Worm (Caenorhabditis elegans) whole organism, L1 larva: ENCODE data around the gene C06A12.3.

Source experiments
- C04F5.9 ChIP-seq: sonication (generic microtip); optimal IDR thresholded peaks from 2 replicates; lab custom pipeline; 2016; ENCODE audit warnings: missing genetic modification characterization, missing compliant biosample characterization
- Y116A8C.19 ChIP-seq: sonication (generic microtip); optimal IDR thresholded peaks from 2 replicates; lab custom pipeline; 2016; ENCODE audit warnings: missing compliant biosample characterization, missing genetic modification characterization, borderline replicate concordance
- aha-1 ChIP-seq: fragments of 150-350 bp; optimal IDR thresholded peaks from 2 replicates; lab custom pipeline; 2014; ENCODE audit warnings: missing biosample characterization, missing genetic modification characterization
- alr-1 ChIP-seq: fragments of 200-800 bp; sonication (Bioruptor generic); optimal IDR thresholded peaks from 2 replicates; lab custom pipeline; 2018; ENCODE audit warnings: borderline replicate concordance, mild to moderate bottlenecking, missing genetic modification characterization, missing compliant biosample characterization
- blmp-1 ChIP-seq: fragments of 150-350 bp; optimal IDR thresholded peaks from 2 replicates; lab custom pipeline; 2014; ENCODE audit warnings: missing biosample characterization, missing genetic modification characterization
- ceh-63 ChIP-seq: fragments of 200-800 bp; sonication (Bioruptor generic); optimal IDR thresholded peaks from 2 replicates; lab custom pipeline; 2018; ENCODE audit warnings: mild to moderate bottlenecking, missing genetic modification characterization, missing compliant biosample characterization
- ceh-82 ChIP-seq, 3 experiments: fragments of 150-350 bp in 1 of 3; sonication (generic microtip) in 2 of 3; optimal IDR thresholded peaks; 2 replicates each; lab custom pipeline; 2014 to 2017; ENCODE audit warnings: missing biosample characterization in 3 of 3, missing genetic modification characterization in 3 of 3
- ceh-88 ChIP-seq: fragments of 200-800 bp; sonication (Bioruptor generic); IDR thresholded peaks from 2 replicates; pipeline ENCODE4 v1.3.6; 2022; ENCODE audit warnings: missing genetic modification characterization, missing compliant biosample characterization
- efl-1 ChIP-seq, 4 experiments: fragments of 150-350 bp; optimal IDR thresholded peaks in 3 of 4; peaks in 1 of 4; 1 replicate in 1 of 4; 2 replicates in 3 of 4; lab custom pipeline; 2014; ENCODE audit warnings: missing biosample characterization in 2 of 4, missing genetic modification characterization in 2 of 4, missing genetic modification reagents in 2 of 4
- egl-13 ChIP-seq: sonication (generic microtip); optimal IDR thresholded peaks from 2 replicates; lab custom pipeline; 2016; ENCODE audit warnings: missing genotype, missing genetic modification reagents, missing genetic modification characterization, missing compliant biosample characterization
- elt-2 ChIP-seq: sonication (generic microtip); optimal IDR thresholded peaks from 2 replicates; lab custom pipeline; 2016; ENCODE audit warnings: missing genetic modification characterization, mild to moderate bottlenecking, inconsistent platforms, missing compliant biosample characterization, missing genetic modification reagents
- elt-3 ChIP-seq, 6 experiments: fragments of 150-350 bp in 1 of 6; sonication (generic microtip); optimal IDR thresholded peaks; 2 replicates each; lab custom pipeline; 2017 to 2018; ENCODE audit warnings: missing biosample characterization in 6 of 6, missing genetic modification characterization in 6 of 6, inconsistent platforms in 1 of 6
- fkh-10 ChIP-seq: sonication (generic microtip); optimal IDR thresholded peaks from 2 replicates; lab custom pipeline; 2017; ENCODE audit warnings: missing biosample characterization, missing genetic modification reagents, missing genetic modification characterization
- fkh-4 ChIP-seq: sonication (generic microtip); optimal IDR thresholded peaks from 2 replicates; lab custom pipeline; 2016; ENCODE audit warnings: missing compliant biosample characterization, missing genetic modification characterization, borderline replicate concordance
- fkh-8 ChIP-seq: sonication (generic microtip); optimal IDR thresholded peaks from 2 replicates; lab custom pipeline; 2016; ENCODE audit warnings: mild to moderate bottlenecking, missing genetic modification characterization, missing compliant biosample characterization
- hlh-4 ChIP-seq: sonication (generic microtip); optimal IDR thresholded peaks from 2 replicates; lab custom pipeline; 2016; ENCODE audit warnings: mild to moderate bottlenecking, missing genetic modification characterization, missing compliant biosample characterization
- hpl-2 ChIP-seq: fragments of 150-350 bp; optimal IDR thresholded peaks from 2 replicates; lab custom pipeline; 2014; ENCODE audit warnings: missing biosample characterization, missing genetic modification reagents, missing genetic modification characterization
- irx-1 ChIP-seq: sonication (generic microtip); optimal IDR thresholded peaks from 2 replicates; lab custom pipeline; 2016; ENCODE audit warnings: missing genetic modification characterization, missing compliant biosample characterization
- lin-15B ChIP-seq: fragments of 150-350 bp; sonication (generic microtip); optimal IDR thresholded peaks from 3 replicates; lab custom pipeline; 2014; ENCODE audit warnings: missing biosample characterization, missing genetic modification characterization
- lin-35 ChIP-seq, 2 experiments: fragments of 150-350 bp; optimal IDR thresholded peaks; 2 replicates each; lab custom pipeline; 2014; ENCODE audit warnings: missing biosample characterization in 2 of 2, missing genetic modification characterization in 2 of 2, missing genetic modification reagents in 2 of 2
- lin-39 ChIP-seq: fragments of 150-350 bp; optimal IDR thresholded peaks from 2 replicates; lab custom pipeline; 2014; ENCODE audit warnings: missing biosample characterization, missing genetic modification reagents, missing genetic modification characterization
- mdl-1 ChIP-seq, 2 experiments: fragments of 150-350 bp; optimal IDR thresholded peaks; 2 replicates each; lab custom pipeline; 2014 to 2017; ENCODE audit warnings: missing biosample characterization in 2 of 2, missing genetic modification characterization in 2 of 2, inconsistent platforms in 1 of 2
- nhr-11 ChIP-seq: fragments of 150-350 bp; optimal IDR thresholded peaks from 2 replicates; lab custom pipeline; 2014; ENCODE audit warnings: missing biosample characterization, missing genetic modification characterization
- nhr-19 ChIP-seq: fragments of 200-800 bp; sonication (Bioruptor generic); conservative IDR thresholded peaks from 2 replicates; pipeline ENCODE4 v1.3.6; 2022; ENCODE audit warnings: missing genetic modification characterization, missing compliant biosample characterization
- nhr-237 ChIP-seq: fragments of 150-350 bp; optimal IDR thresholded peaks from 2 replicates; lab custom pipeline; 2014; ENCODE audit warnings: missing biosample characterization, missing genetic modification characterization
- nhr-71 ChIP-seq: sonication (generic microtip); optimal IDR thresholded peaks from 2 replicates; lab custom pipeline; 2016; ENCODE audit warnings: mild to moderate bottlenecking, missing genetic modification characterization, moderate library complexity, missing compliant biosample characterization
- nhr-77 ChIP-seq: fragments of 150-350 bp; optimal IDR thresholded peaks from 2 replicates; lab custom pipeline; 2014; ENCODE audit warnings: missing biosample characterization, missing genetic modification characterization
- nhr-85 ChIP-seq: sonication (generic microtip); peaks from one replicate; lab custom pipeline; 2016; ENCODE audit warnings: missing genetic modification characterization, inconsistent platforms, missing compliant biosample characterization
- skn-1 ChIP-seq: fragments of 150-350 bp; optimal IDR thresholded peaks from 2 replicates; lab custom pipeline; 2014; ENCODE audit warnings: missing biosample characterization, missing genetic modification characterization
- snu-23 ChIP-seq: sonication (generic microtip); optimal IDR thresholded peaks from 2 replicates; lab custom pipeline; 2016; ENCODE audit warnings: missing genetic modification characterization, missing compliant biosample characterization
- swsn-7 ChIP-seq: sonication (generic microtip); optimal IDR thresholded peaks from 2 replicates; lab custom pipeline; 2016; ENCODE audit warnings: missing genetic modification characterization, missing compliant biosample characterization
- tbx-2 ChIP-seq: sonication (generic microtip); optimal IDR thresholded peaks from 2 replicates; lab custom pipeline; 2016; ENCODE audit warnings: missing genetic modification characterization, missing compliant biosample characterization
- tlp-1 ChIP-seq: fragments of 150-350 bp; optimal IDR thresholded peaks from 2 replicates; lab custom pipeline; 2014; ENCODE audit warnings: missing biosample characterization, missing genetic modification characterization
- unc-86 ChIP-seq: sonication (generic microtip); optimal IDR thresholded peaks from 2 replicates; lab custom pipeline; 2016; ENCODE audit warnings: missing genetic modification characterization, missing compliant biosample characterization
- vab-15 ChIP-seq: sonication (generic microtip); optimal IDR thresholded peaks from 2 replicates; lab custom pipeline; 2017; ENCODE audit warnings: missing genotype, mild to moderate bottlenecking, missing genetic modification characterization, missing compliant biosample characterization
- zag-1 ChIP-seq: fragments of 150-350 bp; optimal IDR thresholded peaks from 2 replicates; lab custom pipeline; 2014; ENCODE audit warnings: missing biosample characterization, missing genetic modification characterization

The C06A12.3 gene

DNA sequence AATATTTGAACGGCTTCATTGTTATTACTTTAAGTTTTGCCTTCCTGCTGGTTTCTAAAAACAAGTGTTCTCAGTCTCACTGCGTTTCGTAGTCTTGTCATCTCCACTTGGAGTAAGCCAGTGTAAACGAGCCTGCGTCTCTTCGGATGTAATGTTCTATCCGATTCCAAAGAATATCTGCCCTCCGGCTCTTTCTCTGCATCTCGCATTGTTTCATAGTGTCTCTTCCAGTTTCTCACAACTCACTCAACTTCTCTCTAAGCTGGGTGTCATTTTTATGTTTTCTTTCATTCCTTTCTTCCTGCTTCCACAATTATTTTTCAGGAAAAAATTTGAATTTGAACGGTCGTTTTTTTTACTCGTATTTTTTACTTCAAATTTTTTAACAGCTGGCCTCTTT is 553 bp upstream of the C06A12.3 start (continued):
- TF ChIP-seq alr-1 (no peak), Y116A8C.19 (tag; lab: Kevin White, UChicago) (no peak), lin-35 (GFP tag; optimal IDR thresholded peaks at IDR 0.05; lab: Kevin White, UChicago) (peak in 1 of 2 experiments; percentile 27), skn-1 (tag; lab: Kevin White, UChicago) (no peak), nhr-77 (tag; lab: Kevin White, UChicago) (peak; percentile 40), snu-23 (GFP tag; lab: Kevin White, UChicago) (peak; percentile 27), fkh-8 (tag; lab: Kevin White, UChicago) (peak; percentile 35), fkh-10 (no peak), ceh-82 (tag; optimal IDR thresholded peaks at IDR 0.05; lab: Kevin White, UChicago) (peak in 1 of 3 experiments; percentile 40)

DNA sequence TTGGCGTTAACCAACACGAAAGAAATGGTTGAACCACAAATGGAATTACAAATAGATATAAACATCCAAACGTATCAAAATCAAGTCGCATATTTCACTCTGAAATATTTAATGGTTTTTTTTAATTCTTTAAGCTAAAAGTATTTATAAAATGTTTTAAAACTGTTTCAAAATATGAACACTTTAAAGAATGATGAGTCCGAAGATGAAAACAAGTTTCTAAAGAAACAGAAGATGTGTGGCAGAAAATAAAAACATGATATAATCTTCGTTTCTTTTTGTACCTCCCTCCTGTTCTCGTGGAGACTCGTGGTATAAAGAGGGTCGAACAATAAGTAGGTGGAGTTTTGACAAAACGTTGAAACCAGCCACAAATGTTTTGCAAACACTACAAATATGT is 3.8 kb downstream of the C06A12.3 start, which contains the start of gene lact-6:
lact-6 (minus strand) TSS at position 101 of the 400 bp plus-strand sequence.
- TF ChIP-seq egl-13 (tag; lab: Kevin White, UChicago), result no peak
- TF ChIP-seq blmp-1 (tag; lab: Kevin White, UChicago), result no peak
- TF ChIP-seq elt-3 (tag; optimal IDR thresholded peaks at IDR 0.05; lab: Kevin White, UChicago), result no peak
- no peak for TF ChIP-seq nhr-71 (tag; lab: Kevin White, UChicago)
- no peak for TF ChIP-seq irx-1 (tag; lab: Kevin White, UChicago)
- TF ChIP-seq hpl-2 (GFP tag; lab: Kevin White, UChicago), result no peak
- TF ChIP-seq ceh-63, result no peak

DNA sequence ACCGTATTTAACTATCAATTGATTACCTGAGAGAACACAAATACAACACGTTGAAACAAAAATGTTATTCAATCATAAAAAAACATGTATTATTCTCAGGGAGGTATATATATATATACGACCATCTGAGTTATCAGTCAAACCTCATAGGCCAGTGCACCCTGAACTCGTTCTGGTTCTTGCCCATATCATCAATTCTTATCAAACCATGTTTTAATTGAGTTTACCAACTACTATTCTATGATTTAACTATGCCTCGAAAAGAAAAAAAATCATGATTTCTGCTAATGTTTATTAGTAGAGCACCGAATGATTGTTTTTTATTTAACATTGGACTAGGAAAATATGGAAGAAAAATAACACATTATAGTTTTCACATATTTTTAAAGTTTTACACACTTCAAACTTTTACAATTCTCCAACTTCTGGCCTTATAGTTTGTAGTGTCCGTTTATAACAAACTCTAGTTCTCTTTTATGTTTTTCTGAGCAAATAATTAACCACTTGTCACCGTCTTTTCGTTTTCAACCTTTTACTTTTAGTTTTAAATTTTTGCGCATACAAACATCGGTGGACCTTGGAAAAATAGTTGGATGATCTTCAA is 4.8 kb downstream of the C06A12.3 start:
- TF ChIP-seq hlh-4 (tag; lab: Kevin White, UChicago) (no peak), swsn-7 (tag; lab: Kevin White, UChicago) (no peak), elt-2 (tag; lab: Kevin White, UChicago) (peak; percentile 49), zag-1 (tag; lab: Kevin White, UChicago) (no peak)
- TF ChIP-seq, all 84 proteins: peak for 1

DNA sequence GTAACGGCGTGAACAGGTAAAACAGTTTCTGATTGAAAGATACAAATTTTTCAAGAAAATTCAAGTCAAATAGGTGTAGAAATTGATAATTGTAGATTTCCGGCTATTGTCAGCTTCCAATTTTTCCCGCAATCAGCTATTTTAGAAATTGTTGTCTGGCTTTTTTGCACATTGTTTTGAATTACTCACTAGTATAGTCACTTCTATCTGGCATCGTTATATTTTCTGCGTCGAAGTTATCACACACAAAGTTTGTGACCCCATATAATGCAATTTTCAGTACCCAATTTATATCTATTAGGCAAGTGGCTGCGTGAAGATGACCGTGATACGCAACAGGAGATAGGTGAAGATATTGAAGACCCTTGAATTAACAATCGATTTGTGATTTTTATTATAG is 7.7 kb downstream of the C06A12.3 start:
- TF ChIP-seq lin-15B (no peak), mdl-1 (tag; optimal IDR thresholded peaks at IDR 0.05; lab: Kevin White, UChicago) (no peak), tlp-1 (tag; lab: Kevin White, UChicago) (no peak), vab-15 (tag; lab: Kevin White, UChicago) (no peak), ceh-88 (GFP tag; lab: Robert Waterston, UW) (no peak), Y116A8C.19 (tag; lab: Kevin White, UChicago) (no peak), nhr-85 (tag; lab: Kevin White, UChicago) (peak; percentile 51)

DNA sequence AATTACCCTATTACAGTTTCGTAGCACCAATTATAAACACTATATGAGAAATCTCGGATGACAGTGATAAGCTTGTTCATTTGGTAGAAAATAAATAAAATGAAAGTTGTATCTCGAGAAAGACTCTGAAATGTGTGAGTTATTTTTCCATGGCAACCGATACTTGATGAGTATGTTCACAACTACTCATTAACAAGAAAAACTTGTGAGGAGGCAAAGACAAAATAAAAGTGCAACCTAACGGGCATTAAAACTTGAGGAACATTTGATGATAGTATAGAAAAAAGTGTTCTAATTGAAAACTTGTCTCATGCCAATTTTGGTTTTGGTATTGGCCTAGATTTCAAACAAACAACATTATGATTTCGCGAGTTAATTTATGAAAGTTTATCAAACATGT is 9.0 kb downstream of the C06A12.3 start, which contains the start of gene gcy-27:
gcy-27 (minus strand) TSS at position 101 of the 400 bp plus-strand sequence.
- TF ChIP-seq C04F5.9 (tag; lab: Kevin White, UChicago), result no peak
- no peak for TF ChIP-seq nhr-19 (GFP tag; lab: Robert Waterston, UW)
- no peak for TF ChIP-seq tbx-2
- no peak for TF ChIP-seq nhr-11 (tag; lab: Kevin White, UChicago)
- TF ChIP-seq hlh-4 (tag; lab: Kevin White, UChicago), result no peak
- no peak for TF ChIP-seq alr-1
- no peak for TF ChIP-seq unc-86
- no peak for TF ChIP-seq vab-15 (tag; lab: Kevin White, UChicago)
- no peak for TF ChIP-seq aha-1 (tag; lab: Kevin White, UChicago)
- no peak for TF ChIP-seq efl-1 (optimal IDR thresholded peaks at IDR 0.05; lab: Kevin White, UChicago)
- TF ChIP-seq efl-1 (GFP tag; optimal IDR thresholded peaks at IDR 0.05 in 1 of 2; lab: Kevin White, UChicago), result no peak
- no peak for TF ChIP-seq nhr-237 (tag; lab: Kevin White, UChicago)
- no peak for TF ChIP-seq fkh-4
- TF ChIP-seq lin-39 (tag; lab: Kevin White, UChicago), result no peak
- TF ChIP-seq fkh-8 (tag; lab: Kevin White, UChicago), result no peak
- no peak for TF ChIP-seq Y116A8C.19 (tag; lab: Kevin White, UChicago)
